Fruit fly (Drosophila melanogaster) whole organism: ENCODE data around the gene TotC.

ENCODE experiments used
- CG8478 ChIP-seq: fragments of >200 bp; optimal IDR thresholded peaks from 2 replicates; lab custom pipeline; 2018; ENCODE audit warnings: inconsistent platforms
- Dll ChIP-seq: fragments of >200 bp; optimal IDR thresholded peaks from 2 replicates; lab custom pipeline; 2017
- EcR ChIP-seq, 2 experiments: fragments of >200 bp; optimal IDR thresholded peaks; 2 replicates each; lab custom pipeline; 2017; ENCODE audit warnings: missing biosample characterization in 2 of 2, missing genetic modification characterization in 2 of 2, missing genetic modification reagents in 2 of 2
- pan ChIP-seq: fragments of >200 bp; optimal IDR thresholded peaks from 2 replicates; lab custom pipeline; 2017
- psq ChIP-seq: fragments of >200 bp; optimal IDR thresholded peaks from 2 replicates; lab custom pipeline; 2017
- usp ChIP-seq: fragments of >200 bp; optimal IDR thresholded peaks from 2 replicates; lab custom pipeline; 2017; ENCODE audit warnings: missing biosample characterization, missing genetic modification characterization, mixed read lengths

TotC gene

DNA sequence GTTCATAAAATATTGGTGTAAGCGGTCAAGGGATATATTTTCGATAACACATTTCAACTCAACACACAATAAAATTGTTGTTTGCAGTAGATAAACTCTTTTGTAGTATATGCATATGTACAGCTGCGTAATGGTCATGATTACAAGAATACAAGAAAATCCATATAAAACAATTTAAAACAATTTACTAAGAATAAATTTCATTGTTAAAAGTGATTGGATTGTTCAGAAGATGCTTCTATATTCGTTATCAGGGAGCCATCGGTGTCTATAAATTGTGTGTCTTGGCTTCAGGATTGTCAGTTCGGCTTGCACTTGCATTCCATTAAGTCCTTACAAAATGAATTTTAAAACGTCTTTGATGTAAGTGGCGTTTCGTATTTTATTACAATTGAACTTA, 850 bp downstream of the TotC start, which contains the start of gene TotB:
Gene TotB (plus strand): TSS at position 301 of the 400 bp plus-strand sequence.
- no peak for TF ChIP-seq psq (lab: Kevin White, UChicago)

DNA sequence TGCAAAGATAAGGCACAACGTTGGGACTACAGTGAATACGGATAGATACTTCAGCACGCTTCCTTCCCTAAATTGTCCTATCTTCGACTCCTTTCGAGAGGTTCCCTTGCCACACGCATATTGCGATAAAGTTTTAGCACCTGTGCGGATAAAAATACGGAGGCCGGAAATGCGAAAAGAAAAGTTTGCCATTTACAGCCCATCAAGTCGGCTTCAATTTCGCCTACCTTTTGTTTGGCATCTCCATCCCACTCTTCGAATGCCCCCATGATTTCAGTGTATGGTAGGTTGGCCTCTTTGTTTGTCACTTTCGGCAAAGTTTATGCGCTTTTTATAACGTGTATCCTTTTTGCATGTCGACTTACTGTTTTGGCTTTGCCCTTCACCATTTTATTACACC, 3.9 kb downstream of the TotC start:
- TF ChIP-seq EcR (GFP tag; optimal IDR thresholded peaks at IDR 0.05; lab: Kevin White, UChicago), result no peak
- no peak for TF ChIP-seq pan (lab: Kevin White, UChicago)
- TF ChIP-seq CG8478, result no peak
- TF ChIP-seq usp (GFP tag; lab: Kevin White, UChicago), result no peak
- no peak for TF ChIP-seq psq (lab: Kevin White, UChicago)
- no peak for TF ChIP-seq Dll

DNA sequence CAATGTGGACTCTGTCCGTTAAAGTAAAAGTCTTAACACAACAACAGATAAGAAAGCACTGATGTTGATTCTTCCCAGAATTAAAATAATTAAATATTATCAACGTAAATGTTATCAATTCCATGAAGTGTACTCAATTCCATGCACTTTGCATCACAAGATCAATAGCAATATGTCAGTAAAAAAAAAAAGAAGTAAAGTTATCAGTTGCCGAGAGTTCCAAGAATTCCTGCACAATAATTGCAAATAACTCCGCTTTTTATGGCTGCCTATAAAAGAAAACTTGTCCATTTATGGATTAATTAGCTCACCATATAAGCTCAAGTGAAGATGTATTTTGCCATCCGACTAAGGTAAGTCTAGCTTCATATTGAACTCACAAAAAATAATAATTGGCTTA, 4.6 kb downstream of the TotC start, which contains the start of gene TotZ:
Gene TotZ (plus strand): TSS at position 301 of the 400 bp plus-strand sequence.
- TF ChIP-seq pan (lab: Kevin White, UChicago) (no peak), Dll (no peak), usp (GFP tag; lab: Kevin White, UChicago) (no peak), psq (lab: Kevin White, UChicago) (no peak), EcR (GFP tag; optimal IDR thresholded peaks at IDR 0.05; lab: Kevin White, UChicago) (no peak)

DNA sequence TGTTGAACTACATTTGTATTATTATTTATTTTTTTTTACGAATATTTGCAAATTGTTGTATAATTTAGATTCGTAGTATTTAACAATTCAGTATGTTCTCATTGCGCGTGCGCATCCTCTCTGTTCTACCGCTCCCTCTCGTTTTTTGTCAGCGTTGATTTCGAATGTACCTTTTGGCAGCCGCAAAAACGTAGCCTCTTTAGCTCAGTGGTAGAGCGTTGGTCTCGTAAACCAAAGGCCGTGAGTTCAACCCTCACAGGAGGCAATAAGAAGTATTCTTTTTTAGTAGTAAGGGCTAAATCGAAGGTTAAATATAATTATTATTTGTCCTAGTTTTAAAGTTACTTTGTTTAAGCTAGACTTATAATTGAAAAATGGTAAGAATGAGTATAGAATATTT, 17.7 kb downstream of the TotC start:
- TF ChIP-seq pan (lab: Kevin White, UChicago) (no peak), Dll (no peak), psq (lab: Kevin White, UChicago) (no peak), CG8478 (no peak), usp (GFP tag; lab: Kevin White, UChicago) (no peak), EcR (GFP tag; optimal IDR thresholded peaks at IDR 0.05; lab: Kevin White, UChicago) (no peak)

DNA sequence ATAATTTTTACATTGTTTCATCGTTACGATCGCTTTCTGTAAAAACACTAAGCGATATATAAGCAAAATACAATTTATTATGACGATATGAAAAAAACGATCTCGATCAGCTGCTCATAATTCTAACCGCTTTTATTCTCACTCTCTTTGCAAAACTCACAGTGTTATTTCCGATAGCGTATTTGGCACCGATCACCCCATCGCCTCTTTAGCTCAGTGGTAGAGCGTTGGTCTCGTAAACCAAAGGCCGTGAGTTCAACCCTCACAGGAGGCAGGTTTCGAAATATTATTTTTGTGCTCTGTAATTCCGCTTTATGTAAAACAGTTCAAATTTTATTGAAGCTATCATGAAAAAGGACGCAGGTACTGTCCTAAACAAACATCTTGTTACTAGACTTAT, 18.1 kb downstream of the TotC start:
- TF ChIP-seq EcR (GFP tag; optimal IDR thresholded peaks at IDR 0.05; lab: Kevin White, UChicago) (no peak), pan (lab: Kevin White, UChicago) (no peak), psq (lab: Kevin White, UChicago) (no peak)

DNA sequence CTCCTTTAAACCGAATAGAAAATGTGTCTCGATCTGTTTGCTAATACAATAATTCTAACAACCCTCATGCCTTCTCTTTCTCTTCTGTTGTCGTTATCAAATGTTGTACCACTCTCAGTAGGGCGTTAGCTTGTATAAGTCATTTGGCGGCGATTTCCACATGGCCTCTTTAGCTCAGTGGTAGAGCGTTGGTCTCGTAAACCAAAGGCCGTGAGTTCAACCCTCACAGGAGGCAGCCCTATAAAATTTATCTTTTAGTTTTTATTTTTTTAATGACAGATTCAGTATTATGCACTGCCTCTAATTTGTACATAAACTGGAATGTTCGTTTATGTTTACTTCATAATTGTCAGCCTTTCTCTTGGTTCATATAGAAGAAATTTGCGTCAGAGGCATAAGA, 18.7 kb downstream of the TotC start:
- TF ChIP-seq usp (GFP tag; lab: Kevin White, UChicago), result no peak
- TF ChIP-seq pan (lab: Kevin White, UChicago), result no peak
- no peak for TF ChIP-seq Dll
- TF ChIP-seq EcR (GFP tag; optimal IDR thresholded peaks at IDR 0.05; lab: Kevin White, UChicago), result no peak
- TF ChIP-seq CG8478, result no peak
- TF ChIP-seq psq (lab: Kevin White, UChicago), result no peak

DNA sequence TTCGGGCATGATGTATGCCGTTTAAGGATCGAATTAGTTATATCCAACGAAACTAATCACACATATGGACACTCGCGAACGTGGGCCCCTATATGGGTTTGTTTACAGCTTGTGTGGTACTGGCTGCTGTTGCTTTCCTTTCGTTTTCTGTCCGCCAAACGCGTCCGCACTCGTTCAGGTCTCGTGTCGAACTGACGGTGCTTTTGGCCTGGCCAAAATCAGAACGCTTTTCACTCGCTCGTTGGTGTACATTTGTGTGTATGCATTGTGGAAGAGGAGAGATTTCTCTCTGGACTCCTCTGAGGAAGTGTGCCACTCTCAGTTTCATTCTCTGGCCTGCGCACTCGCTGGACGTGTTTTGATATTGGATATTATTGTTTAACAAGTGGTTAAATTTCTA, 24.3 kb downstream of the TotC start, which contains the start of gene Ktl:
Gene Ktl (minus strand): TSS at position 193 of the 400 bp plus-strand sequence.
- TF ChIP-seq CG8478 (no peak), pan (lab: Kevin White, UChicago) (no peak), usp (GFP tag; lab: Kevin White, UChicago) (no peak), psq (lab: Kevin White, UChicago) (no peak), Dll (no peak), EcR (GFP tag; optimal IDR thresholded peaks at IDR 0.05; lab: Kevin White, UChicago) (no peak)

DNA sequence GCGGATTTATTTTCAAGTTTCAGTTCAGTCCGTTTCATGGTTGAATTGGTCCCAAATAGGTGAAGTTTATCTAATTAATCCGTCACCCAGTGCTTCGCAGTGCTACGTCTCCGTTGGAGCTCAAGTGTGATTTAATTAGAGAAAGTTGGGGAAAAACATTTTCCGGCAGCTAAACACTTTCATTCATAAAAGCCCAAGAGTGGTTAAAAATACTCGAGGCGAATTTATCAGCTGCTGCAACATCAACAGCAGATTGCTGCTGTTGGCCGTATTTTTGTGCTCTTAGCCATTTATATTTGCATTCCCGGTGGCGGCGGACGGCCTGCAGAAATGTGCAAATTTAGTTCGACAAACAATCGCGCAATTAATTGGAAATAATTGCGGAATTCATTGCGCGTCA, 28.9 kb downstream of the TotC start, which contains the start of gene Grik:
Gene Grik (plus strand): TSS at position 301 of the 400 bp plus-strand sequence.
- TF ChIP-seq psq (lab: Kevin White, UChicago), result no peak
- no peak for TF ChIP-seq EcR (GFP tag; optimal IDR thresholded peaks at IDR 0.05; lab: Kevin White, UChicago)

DNA sequence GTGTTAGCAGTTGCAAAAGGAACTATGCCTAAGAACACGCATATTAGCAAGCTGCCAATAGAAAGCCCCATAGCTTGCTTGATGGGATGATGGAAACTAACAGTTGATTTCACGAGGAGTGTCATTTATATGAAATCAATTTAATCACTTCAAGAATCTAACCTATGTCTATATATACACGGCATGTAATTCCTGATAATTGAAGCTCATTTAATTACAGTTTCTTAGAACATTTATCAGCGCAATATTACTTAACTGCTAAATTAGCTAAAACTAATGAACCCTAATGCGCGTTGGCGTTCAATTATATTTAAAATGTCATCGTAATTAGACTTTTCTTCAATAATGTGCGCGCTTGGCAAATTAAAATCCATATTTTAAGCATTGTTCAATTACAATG, 32.6 kb downstream of the TotC start, which contains the start of gene TotX:
Gene TotX (minus strand): TSS at position 101 of the 400 bp plus-strand sequence.
- no peak for TF ChIP-seq CG8478
- TF ChIP-seq usp (GFP tag; lab: Kevin White, UChicago), result no peak
- no peak for TF ChIP-seq EcR (GFP tag; optimal IDR thresholded peaks at IDR 0.05; lab: Kevin White, UChicago)
- TF ChIP-seq pan (lab: Kevin White, UChicago), result no peak
- no peak for TF ChIP-seq psq (lab: Kevin White, UChicago)

DNA sequence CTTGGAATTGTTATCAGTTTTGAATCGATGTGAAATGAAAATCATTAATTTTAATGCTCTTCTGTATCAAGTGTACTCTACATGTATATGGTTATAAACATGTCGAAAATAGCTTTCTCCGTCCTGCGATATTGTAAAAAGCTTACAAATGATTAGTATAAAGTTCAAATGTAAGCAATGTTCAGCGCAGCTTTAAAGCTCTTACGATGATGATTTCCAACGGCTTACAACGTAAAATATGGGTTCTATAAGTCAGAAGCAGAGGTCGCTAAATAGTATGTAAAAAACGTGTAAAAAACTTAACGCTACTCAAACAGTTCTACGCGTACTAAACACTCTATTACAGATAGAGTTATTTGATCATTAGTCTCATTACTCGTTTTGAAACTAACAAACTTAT, 35.9 kb downstream of the TotC start:
- TF ChIP-seq psq (lab: Kevin White, UChicago), result no peak
- TF ChIP-seq pan (lab: Kevin White, UChicago), result no peak
- no peak for TF ChIP-seq EcR (GFP tag; optimal IDR thresholded peaks at IDR 0.05; lab: Kevin White, UChicago)
- no peak for TF ChIP-seq CG8478
- TF ChIP-seq usp (GFP tag; lab: Kevin White, UChicago), result no peak
- no peak for TF ChIP-seq Dll

DNA sequence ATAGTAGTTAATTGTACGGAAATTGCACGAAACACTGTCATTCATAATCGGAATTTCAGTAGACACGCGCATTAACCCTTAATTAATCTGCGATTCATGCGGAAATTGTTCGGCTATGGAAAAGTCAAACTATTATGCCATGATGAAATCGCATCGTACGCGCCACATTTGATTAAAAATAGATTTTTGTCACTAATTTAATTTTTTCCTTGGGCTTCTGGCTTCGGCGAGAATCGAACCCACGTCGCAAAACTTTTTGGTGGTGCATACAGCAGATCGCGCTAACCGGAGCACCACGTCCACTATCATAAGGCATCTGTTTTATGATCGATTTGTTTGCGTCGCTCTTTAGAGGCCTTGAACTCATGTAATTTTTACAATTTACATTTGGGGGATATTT, 39.9 kb downstream of the TotC start:
- TF ChIP-seq EcR (GFP tag; optimal IDR thresholded peaks at IDR 0.05; lab: Kevin White, UChicago) (no peak), pan (lab: Kevin White, UChicago) (no peak), usp (GFP tag; lab: Kevin White, UChicago) (no peak), Dll (no peak), psq (lab: Kevin White, UChicago) (no peak)

DNA sequence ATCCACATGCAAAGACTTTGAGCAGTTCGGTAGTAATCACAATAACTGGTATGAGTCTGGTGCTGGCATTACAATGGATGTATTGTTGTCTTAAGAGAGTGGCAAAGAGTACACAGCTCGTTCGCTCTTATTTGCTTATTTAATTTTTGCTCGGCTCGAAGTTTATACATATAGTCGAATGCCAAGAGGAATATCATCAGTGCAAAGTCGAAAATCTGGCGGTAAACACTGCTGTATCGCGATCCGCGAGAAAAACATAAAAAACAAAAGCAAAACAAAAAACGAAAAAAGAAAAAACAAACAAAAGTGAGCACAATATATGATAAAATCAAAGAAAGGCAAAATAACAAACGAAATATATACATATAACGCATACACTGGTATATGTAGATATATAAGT, 41.3 kb downstream of the TotC start, which contains the start of gene hdly:
Gene hdly (plus strand): TSS at position 194 of the 400 bp plus-strand sequence.
- no peak for TF ChIP-seq pan (lab: Kevin White, UChicago)
- TF ChIP-seq usp (GFP tag; lab: Kevin White, UChicago), result no peak
- no peak for TF ChIP-seq CG8478

DNA sequence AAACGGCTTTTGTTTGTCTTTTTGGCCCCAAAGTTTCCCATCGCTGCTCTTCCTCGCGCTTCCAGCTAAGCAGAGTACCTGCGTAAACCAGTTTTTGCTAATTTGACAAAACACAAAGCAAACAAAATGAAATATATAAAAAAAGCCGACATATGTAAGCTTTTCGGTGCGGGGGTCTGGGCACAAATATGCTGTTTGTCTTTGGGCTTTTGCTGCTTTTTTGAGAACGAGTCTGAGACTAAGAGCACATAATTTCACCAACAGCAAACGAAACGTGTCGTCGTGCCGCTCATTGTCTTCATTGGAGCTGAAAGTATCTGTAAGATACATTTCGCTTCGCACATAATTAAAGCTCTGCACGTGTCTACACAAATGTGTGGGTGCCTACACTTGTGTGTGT, 43.0 kb downstream of the TotC start:
- no peak for TF ChIP-seq EcR (GFP tag; optimal IDR thresholded peaks at IDR 0.05; lab: Kevin White, UChicago)
- no peak for TF ChIP-seq pan (lab: Kevin White, UChicago)
- TF ChIP-seq CG8478, result no peak
